Worm (Caenorhabditis elegans) whole organism, L3 larva: ENCODE results near the gene R09E10.2.

Experiments
- aly-2 ChIP-seq: fragments of 150-350 bp; optimal IDR thresholded peaks from 2 replicates; lab custom pipeline; 2014; ENCODE audit warnings: missing biosample characterization, missing genetic modification characterization
- elt-1 ChIP-seq: fragments of 150-350 bp; optimal IDR thresholded peaks from 2 replicates; lab custom pipeline; 2014; ENCODE audit warnings: missing biosample characterization, missing genetic modification characterization
- fkh-10 ChIP-seq: sonication (generic microtip); optimal IDR thresholded peaks from 2 replicates; lab custom pipeline; 2017; ENCODE audit warnings: missing biosample characterization, missing genetic modification reagents, missing genetic modification characterization
- lin-39 ChIP-seq: fragments of 150-350 bp; optimal IDR thresholded peaks from 2 replicates; lab custom pipeline; 2018; ENCODE audit warnings: missing biosample characterization, missing genetic modification reagents, missing genetic modification characterization
- skn-1 ChIP-seq: fragments of 150-350 bp; optimal IDR thresholded peaks from 2 replicates; lab custom pipeline; 2014; ENCODE audit warnings: missing biosample characterization, missing genetic modification characterization
- snpc-4 ChIP-seq: fragments of 150-350 bp; optimal IDR thresholded peaks from 2 replicates; lab custom pipeline; 2014; ENCODE audit warnings: missing biosample characterization, missing genetic modification characterization
- unc-62 ChIP-seq: fragments of 150-350 bp; sonication (generic microtip); optimal IDR thresholded peaks from 4 replicates; lab custom pipeline; 2014; ENCODE audit warnings: missing biosample characterization, missing genetic modification reagents, missing genetic modification characterization

DNA sequence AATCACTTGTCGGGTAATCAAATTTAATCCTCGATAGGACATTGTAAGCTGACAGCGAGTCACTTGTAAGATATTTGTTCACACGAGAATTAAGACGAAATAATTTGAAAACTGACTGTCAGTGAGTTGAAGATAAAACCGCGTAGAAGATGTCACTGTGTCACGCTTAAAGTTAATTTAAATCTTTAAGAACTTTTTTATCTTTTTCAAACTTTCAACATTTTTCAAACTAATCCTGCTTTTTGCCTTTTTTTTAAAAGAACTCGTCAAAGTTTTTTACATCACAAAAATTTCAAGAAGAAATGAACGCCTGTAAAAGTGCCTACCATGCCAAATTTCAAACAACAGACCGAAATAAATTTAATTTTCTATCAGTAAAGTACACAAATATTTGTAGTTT lies 4.5 kb downstream of the R09E10.2 start, which contains the start of gene acs-18:
- TF ChIP-seq lin-39 (tag; lab: Kevin White, UChicago) = no peak
- no peak for TF ChIP-seq unc-62 (GFP tag; lab: Kevin White, UChicago)
- TF ChIP-seq skn-1 (tag; lab: Kevin White, UChicago) = no peak
- TF ChIP-seq aly-2 (tag; lab: Kevin White, UChicago) = no peak
- TF ChIP-seq snpc-4 (tag; lab: Kevin White, UChicago) = no peak
- no peak for TF ChIP-seq fkh-10 (GFP tag; lab: Kevin White, UChicago)
- no peak for TF ChIP-seq elt-1
